Fruit fly (Drosophila melanogaster): Measurements from ENCODE around the gene akirin.

dm6 chr3L:7349311-7349710 is 20.3 kb upstream of the akirin start:
- TF ChIP-seq h (GFP tag; optimal IDR thresholded peaks at IDR 0.05) = no peak
- no peak for TF ChIP-seq sage (GFP tag; optimal IDR thresholded peaks at IDR 0.05)
- no peak for TF ChIP-seq jim (GFP tag; optimal IDR thresholded peaks at IDR 0.05)
- TF ChIP-seq Myc (optimal IDR thresholded peaks at IDR 0.05) = no peak
- TF ChIP-seq Vsx2 (GFP tag; optimal IDR thresholded peaks at IDR 0.05; ENCODE audit: partially characterized antibody) = no peak
- TF ChIP-seq pan (optimal IDR thresholded peaks at IDR 0.05) = no peak
- TF ChIP-seq lola (GFP tag; optimal IDR thresholded peaks at IDR 0.05) = no peak
- no peak for TF ChIP-seq dl (GFP tag; optimal IDR thresholded peaks at IDR 0.05; ENCODE audit: insufficient read depth in 1 of 2, partially characterized antibody in 2 of 2)

All from whole organism, wandering third instar larva.